Worm (Caenorhabditis elegans): Measurements from ENCODE around the gene srd-3.

srd-3 gene

ce11 chrII:160561-161123 is 31.8 kb upstream of the srd-3 start:
- TF ChIP-seq tra-4 (tag; optimal IDR thresholded peaks at IDR 0.05) (no peak), B0310.2 (tag; optimal IDR thresholded peaks at IDR 0.05) (no peak), ama-1 (optimal IDR thresholded peaks at IDR 0.05) (no peak), tbx-11 (GFP tag; IDR thresholded peaks at IDR 0.05) (no peak), hmg-4 (GFP tag; optimal IDR thresholded peaks at IDR 0.05) (no peak), ceh-13 (GFP tag; optimal IDR thresholded peaks at IDR 0.05) (no peak), aly-1 (tag; optimal IDR thresholded peaks at IDR 0.05) (no peak), hnd-1 (tag; optimal IDR thresholded peaks at IDR 0.05) (no peak), ceh-36 (tag; optimal IDR thresholded peaks at IDR 0.05) (no peak), pes-1 (GFP tag; IDR thresholded peaks at IDR 0.05) (no peak), sea-1 (GFP tag; conservative IDR thresholded peaks at IDR 0.05) (no peak), scrt-1 (GFP tag; IDR thresholded peaks at IDR 0.05) (no peak), ets-7 (tag; optimal IDR thresholded peaks at IDR 0.05) (no peak), F13C5.2 (tag; optimal IDR thresholded peaks at IDR 0.05) (no peak), hmbx-1 (tag; optimal IDR thresholded peaks at IDR 0.05) (no peak), tbx-37 (GFP tag; conservative IDR thresholded peaks at IDR 0.05) (no peak), flt-1 (GFP tag; IDR thresholded peaks at IDR 0.05) (no peak)

- TF ChIP-seq tbx-11 (GFP tag; IDR thresholded peaks at IDR 0.05): no peak
- no peak for TF ChIP-seq tra-4 (tag; optimal IDR thresholded peaks at IDR 0.05)
- no peak for TF ChIP-seq F13C5.2 (tag; optimal IDR thresholded peaks at IDR 0.05)
- TF ChIP-seq hmbx-1 (tag; optimal IDR thresholded peaks at IDR 0.05): no peak
- TF ChIP-seq flt-1 (GFP tag; IDR thresholded peaks at IDR 0.05): no peak
- TF ChIP-seq ceh-13 (GFP tag; optimal IDR thresholded peaks at IDR 0.05): no peak
- TF ChIP-seq pes-1 (GFP tag; IDR thresholded peaks at IDR 0.05): no peak
- TF ChIP-seq scrt-1 (GFP tag; IDR thresholded peaks at IDR 0.05): no peak
- TF ChIP-seq hnd-1 (tag; optimal IDR thresholded peaks at IDR 0.05): no peak
- no peak for TF ChIP-seq aly-1 (tag; optimal IDR thresholded peaks at IDR 0.05)
- TF ChIP-seq ceh-36 (tag; optimal IDR thresholded peaks at IDR 0.05): no peak
- TF ChIP-seq B0310.2 (tag; optimal IDR thresholded peaks at IDR 0.05): no peak
- TF ChIP-seq sea-1 (GFP tag; conservative IDR thresholded peaks at IDR 0.05): no peak
- no peak for TF ChIP-seq hmg-4 (GFP tag; optimal IDR thresholded peaks at IDR 0.05)
- no peak for TF ChIP-seq tbx-37 (GFP tag; conservative IDR thresholded peaks at IDR 0.05)
- no peak for TF ChIP-seq ets-7 (tag; optimal IDR thresholded peaks at IDR 0.05)
- no peak for TF ChIP-seq ama-1 (optimal IDR thresholded peaks at IDR 0.05)
Observed at ce11 chrII:159294-159922, 30.6 kb upstream of the srd-3 start.

ce11 chrII:158004-158731 is 29.3 kb upstream of the srd-3 start:
- TF ChIP-seq scrt-1 (GFP tag; IDR thresholded peaks at IDR 0.05) (no peak), pes-1 (GFP tag; IDR thresholded peaks at IDR 0.05) (no peak), tbx-11 (GFP tag; IDR thresholded peaks at IDR 0.05) (no peak), hnd-1 (tag; optimal IDR thresholded peaks at IDR 0.05) (no peak), ets-7 (tag; optimal IDR thresholded peaks at IDR 0.05) (no peak), tra-4 (tag; optimal IDR thresholded peaks at IDR 0.05) (no peak), flt-1 (GFP tag; IDR thresholded peaks at IDR 0.05) (no peak), F13C5.2 (tag; optimal IDR thresholded peaks at IDR 0.05) (no peak), sea-1 (GFP tag; conservative IDR thresholded peaks at IDR 0.05) (no peak), ceh-13 (GFP tag; optimal IDR thresholded peaks at IDR 0.05) (no peak), hmbx-1 (tag; optimal IDR thresholded peaks at IDR 0.05) (no peak), ceh-36 (tag; optimal IDR thresholded peaks at IDR 0.05) (no peak)

ce11 chrII:156999-157499 is 28.2 kb upstream of the srd-3 start:
- TF ChIP-seq ama-1 (optimal IDR thresholded peaks at IDR 0.05) (no peak), tbx-37 (GFP tag; conservative IDR thresholded peaks at IDR 0.05) (no peak), scrt-1 (GFP tag; IDR thresholded peaks at IDR 0.05) (no peak), flt-1 (GFP tag; IDR thresholded peaks at IDR 0.05) (no peak), hnd-1 (tag; optimal IDR thresholded peaks at IDR 0.05) (no peak)

- TF ChIP-seq scrt-1 (GFP tag; IDR thresholded peaks at IDR 0.05) (0 out of 2 replicates have a peak, but pooled peaks have one; percentile 15), flt-1 (GFP tag; IDR thresholded peaks at IDR 0.05) (no peak), pes-1 (GFP tag; IDR thresholded peaks at IDR 0.05) (no peak), ets-7 (tag; optimal IDR thresholded peaks at IDR 0.05) (no peak), ama-1 (optimal IDR thresholded peaks at IDR 0.05) (no peak), tra-4 (tag; optimal IDR thresholded peaks at IDR 0.05) (no peak), hnd-1 (tag; optimal IDR thresholded peaks at IDR 0.05) (no peak), sea-1 (GFP tag; conservative IDR thresholded peaks at IDR 0.05) (0 out of 2 replicates have a peak, but pooled peaks have one; percentile 42), tbx-11 (GFP tag; IDR thresholded peaks at IDR 0.05) (no peak), B0310.2 (tag; optimal IDR thresholded peaks at IDR 0.05) (no peak), aly-1 (tag; optimal IDR thresholded peaks at IDR 0.05) (no peak), hmbx-1 (tag; optimal IDR thresholded peaks at IDR 0.05) (no peak), hmg-4 (GFP tag; optimal IDR thresholded peaks at IDR 0.05) (no peak), F13C5.2 (tag; optimal IDR thresholded peaks at IDR 0.05) (peak; percentile 66), ceh-13 (GFP tag; optimal IDR thresholded peaks at IDR 0.05) (no peak), tbx-37 (GFP tag; conservative IDR thresholded peaks at IDR 0.05) (no peak), ceh-36 (tag; optimal IDR thresholded peaks at IDR 0.05) (no peak)
Observed at ce11 chrII:155904-156303, 27.1 kb upstream of the srd-3 start, which contains the start of gene mrpl-28. mrpl-28 (minus strand) TSS chrII:156009.

- TF ChIP-seq ceh-13 (GFP tag; optimal IDR thresholded peaks at IDR 0.05): no peak
- TF ChIP-seq F13C5.2 (tag; optimal IDR thresholded peaks at IDR 0.05): no peak
- no peak for TF ChIP-seq sea-1 (GFP tag; conservative IDR thresholded peaks at IDR 0.05)
- TF ChIP-seq scrt-1 (GFP tag; IDR thresholded peaks at IDR 0.05): no peak
- TF ChIP-seq tbx-11 (GFP tag; IDR thresholded peaks at IDR 0.05): no peak
- no peak for TF ChIP-seq hmg-4 (GFP tag; optimal IDR thresholded peaks at IDR 0.05)
- no peak for TF ChIP-seq ama-1 (optimal IDR thresholded peaks at IDR 0.05)
- no peak for TF ChIP-seq ets-7 (tag; optimal IDR thresholded peaks at IDR 0.05)
- TF ChIP-seq pes-1 (GFP tag; IDR thresholded peaks at IDR 0.05): no peak
- TF ChIP-seq hmbx-1 (tag; optimal IDR thresholded peaks at IDR 0.05): no peak
- TF ChIP-seq tra-4 (tag; optimal IDR thresholded peaks at IDR 0.05): no peak
- TF ChIP-seq aly-1 (tag; optimal IDR thresholded peaks at IDR 0.05): no peak
- no peak for TF ChIP-seq hnd-1 (tag; optimal IDR thresholded peaks at IDR 0.05)
- no peak for TF ChIP-seq tbx-37 (GFP tag; conservative IDR thresholded peaks at IDR 0.05)
- TF ChIP-seq flt-1 (GFP tag; IDR thresholded peaks at IDR 0.05): no peak
- TF ChIP-seq ceh-36 (tag; optimal IDR thresholded peaks at IDR 0.05): no peak
- TF ChIP-seq B0310.2 (tag; optimal IDR thresholded peaks at IDR 0.05): no peak
Observed at ce11 chrII:152283-152682, 23.5 kb upstream of the srd-3 start, which contains the start of gene T25D3.3. T25D3.3 (plus strand) TSS chrII:152583.
